Worm (Caenorhabditis elegans) whole organism, L4 larva: ENCODE data around the gene npax-4.
A peak's percentile ranks its signal among the peaks of the same experiment; 100 is the strongest.

Experiments
- D1046.2 ChIP-seq: fragments of 200-800 bp; sonication (Bioruptor generic); IDR thresholded peaks from 2 replicates; pipeline ENCODE4 v1.3.6; 2022; ENCODE audit warnings: missing genetic modification characterization, missing compliant biosample characterization
- F10B5.3 ChIP-seq: sonication (generic microtip); optimal IDR thresholded peaks from 2 replicates; lab custom pipeline; 2016; ENCODE audit warnings: mild to moderate bottlenecking, missing genetic modification characterization, missing compliant biosample characterization
- F26F4.8 ChIP-seq: fragments of 200-800 bp; sonication (Bioruptor generic); conservative IDR thresholded peaks from 2 replicates; pipeline ENCODE4 v1.3.6; 2022; ENCODE audit warnings: missing genetic modification characterization, missing compliant biosample characterization
- F37D6.2 ChIP-seq: sonication (generic microtip); optimal IDR thresholded peaks from 2 replicates; lab custom pipeline; 2016; ENCODE audit warnings: mild to moderate bottlenecking, missing genetic modification characterization, missing compliant biosample characterization
- F49E8.2 ChIP-seq: sonication (generic microtip); optimal IDR thresholded peaks from 2 replicates; lab custom pipeline; 2016; ENCODE audit warnings: missing compliant biosample characterization, mild to moderate bottlenecking, missing genetic modification characterization, borderline replicate concordance
- T26A8.4 ChIP-seq: fragments of 200-800 bp; sonication (Bioruptor generic); IDR thresholded peaks from 2 replicates; pipeline ENCODE4 v1.3.6; 2022; ENCODE audit warnings: missing genetic modification characterization, missing compliant biosample characterization
- Y5F2A.4 ChIP-seq: fragments of 200-800 bp; sonication (Bioruptor generic); optimal IDR thresholded peaks from 2 replicates; lab custom pipeline; 2018; ENCODE audit warnings: mild to moderate bottlenecking, missing genetic modification characterization, missing compliant biosample characterization
- Y75B8A.6 ChIP-seq: fragments of 200-800 bp; sonication (Bioruptor generic); IDR thresholded peaks from 2 replicates; pipeline ENCODE4 v1.3.6; 2022; ENCODE audit warnings: missing genetic modification reagents, missing genetic modification characterization, missing compliant biosample characterization
- aha-1 ChIP-seq: fragments of 150-350 bp; peaks from one replicate; lab custom pipeline; 2014; ENCODE audit warnings: missing biosample characterization, missing genetic modification characterization
- ceh-82 ChIP-seq: sonication (generic microtip); optimal IDR thresholded peaks from 2 replicates; lab custom pipeline; 2017; ENCODE audit warnings: missing biosample characterization, missing genetic modification characterization
- ces-1 ChIP-seq: fragments of 150-350 bp; sonication (generic microtip); optimal IDR thresholded peaks from 4 replicates; lab custom pipeline; 2014; ENCODE audit warnings: missing biosample characterization, missing genetic modification reagents, missing genetic modification characterization
- cey-2 ChIP-seq: sonication (generic microtip); optimal IDR thresholded peaks from 3 replicates; lab custom pipeline; 2017; ENCODE audit warnings: missing genetic modification characterization, mild to moderate bottlenecking, missing compliant biosample characterization, antibody characterized with exemption, borderline replicate concordance; ENCODE audit not compliant: insufficient read depth
- daf-12 ChIP-seq: fragments of 150-350 bp; optimal IDR thresholded peaks from 2 replicates; lab custom pipeline; 2014; ENCODE audit warnings: missing biosample characterization, missing genetic modification reagents, missing genetic modification characterization
- daf-16 ChIP-seq, 3 experiments: sonication (generic microtip); optimal IDR thresholded peaks; 2 replicates each; lab custom pipeline; 2016 to 2017; ENCODE audit warnings: missing genetic modification characterization in 3 of 3, missing genetic modification reagents in 3 of 3, mild to moderate bottlenecking in 2 of 3, missing compliant biosample characterization in 2 of 3, missing biosample characterization in 1 of 3, moderate library complexity in 1 of 3
- daf-8 ChIP-seq: fragments of 200-800 bp; sonication (Bioruptor generic); IDR thresholded peaks from 2 replicates; pipeline ENCODE4 v1.3.6; 2022; ENCODE audit warnings: missing genetic modification characterization, missing compliant biosample characterization
- dmd-6 ChIP-seq: fragments of 200-800 bp; sonication (Bioruptor generic); IDR thresholded peaks from 2 replicates; pipeline ENCODE4 v1.3.6; 2022; ENCODE audit warnings: missing genetic modification reagents, missing genetic modification characterization, missing compliant biosample characterization
- dmd-9 ChIP-seq: fragments of 200-800 bp; sonication (Bioruptor generic); IDR thresholded peaks from 2 replicates; pipeline ENCODE4 v1.3.6; 2022; ENCODE audit warnings: missing genetic modification reagents, missing genetic modification characterization, missing compliant biosample characterization
- dpl-1 ChIP-seq: fragments of 150-350 bp; optimal IDR thresholded peaks from 2 replicates; lab custom pipeline; 2014; ENCODE audit warnings: missing biosample characterization, missing genetic modification reagents, missing genetic modification characterization
- egl-27 ChIP-seq: sonication (generic microtip); optimal IDR thresholded peaks from 3 replicates; lab custom pipeline; 2017; ENCODE audit warnings: missing biosample characterization, missing genetic modification reagents, missing genetic modification characterization
- hmg-1.1 ChIP-seq: fragments of 200-800 bp; sonication (Bioruptor generic); IDR thresholded peaks from 2 replicates; pipeline ENCODE4 v1.3.6; 2022; ENCODE audit warnings: missing genetic modification reagents, missing genetic modification characterization, missing compliant biosample characterization
- lin-1 ChIP-seq: fragments of 200-800 bp; sonication (Bioruptor generic); IDR thresholded peaks from 2 replicates; pipeline ENCODE4 v1.3.6; 2022; ENCODE audit warnings: missing genetic modification reagents, missing genetic modification characterization, missing compliant biosample characterization
- lin-15B ChIP-seq: fragments of 150-350 bp; sonication (generic microtip); optimal IDR thresholded peaks from 3 replicates; lab custom pipeline; 2014; ENCODE audit warnings: missing biosample characterization, missing genetic modification characterization
- lin-38 ChIP-seq: fragments of 200-800 bp; sonication (Bioruptor generic); IDR thresholded peaks from 2 replicates; pipeline ENCODE4 v1.3.6; 2022; ENCODE audit warnings: missing genetic modification reagents, missing genetic modification characterization, missing compliant biosample characterization
- lir-3 ChIP-seq: sonication (generic microtip); optimal IDR thresholded peaks from 2 replicates; lab custom pipeline; 2016; ENCODE audit warnings: mild to moderate bottlenecking, missing genetic modification characterization, missing compliant biosample characterization
- madf-5 ChIP-seq, 2 experiments: fragments of 200-800 bp; sonication (Bioruptor generic); IDR thresholded peaks; 2 replicates each; pipeline ENCODE4 v1.3.6; 2022; ENCODE audit warnings: missing compliant biosample characterization in 2 of 2, missing genetic modification characterization in 2 of 2
- madf-9 ChIP-seq: fragments of 200-800 bp; sonication (Bioruptor generic); conservative IDR thresholded peaks from 2 replicates; pipeline ENCODE4 v1.3.6; 2022; ENCODE audit warnings: missing genetic modification reagents, missing genetic modification characterization, missing compliant biosample characterization
- nhr-10 ChIP-seq: fragments of 150-350 bp; optimal IDR thresholded peaks from 2 replicates; lab custom pipeline; 2014; ENCODE audit warnings: missing biosample characterization, missing genetic modification characterization
- nhr-11 ChIP-seq: fragments of 150-350 bp; optimal IDR thresholded peaks from 2 replicates; lab custom pipeline; 2014; ENCODE audit warnings: missing biosample characterization, missing genetic modification characterization
- nhr-41 ChIP-seq: fragments of 200-800 bp; sonication (Bioruptor generic); IDR thresholded peaks from 2 replicates; pipeline ENCODE4 v1.3.6; 2022; ENCODE audit warnings: missing genetic modification reagents, missing genetic modification characterization, missing compliant biosample characterization
- nhr-6 ChIP-seq: fragments of 150-350 bp; optimal IDR thresholded peaks from 2 replicates; lab custom pipeline; 2014; ENCODE audit warnings: missing biosample characterization, missing genetic modification characterization
- pha-4 ChIP-seq, 2 experiments: fragments of 150-350 bp in 1 of 2; fragments of 200-800 bp in 1 of 2; sonication (Bioruptor generic) in 1 of 2; IDR thresholded peaks in 1 of 2; optimal IDR thresholded peaks in 1 of 2; 2 replicates each; pipeline versions ENCODE4 v1.3.6 to Lab custom; 2014 to 2022; ENCODE audit warnings: missing genetic modification characterization in 2 of 2, missing genetic modification reagents in 2 of 2, missing biosample characterization in 1 of 2, missing compliant biosample characterization in 1 of 2
- php-3 ChIP-seq: fragments of 200-800 bp; sonication (Bioruptor generic); IDR thresholded peaks from 2 replicates; pipeline ENCODE4 v1.3.6; 2022; ENCODE audit warnings: missing genetic modification reagents, missing genetic modification characterization, missing compliant biosample characterization
- sdz-12 ChIP-seq: fragments of 200-800 bp; sonication (Bioruptor generic); optimal IDR thresholded peaks from 2 replicates; lab custom pipeline; 2018; ENCODE audit warnings: mild to moderate bottlenecking, missing genetic modification characterization, missing compliant biosample characterization
- spr-1 ChIP-seq: sonication (generic microtip); optimal IDR thresholded peaks from 2 replicates; lab custom pipeline; 2016; ENCODE audit warnings: mild to moderate bottlenecking, missing genetic modification characterization, missing compliant biosample characterization
- tra-1 ChIP-seq: fragments of 200-800 bp; sonication (Bioruptor generic); IDR thresholded peaks from 2 replicates; pipeline ENCODE4 v1.3.6; 2022; ENCODE audit warnings: missing genetic modification reagents, missing genetic modification characterization, missing compliant biosample characterization
- unc-130 ChIP-seq: sonication (generic microtip); optimal IDR thresholded peaks from 2 replicates; lab custom pipeline; 2016; ENCODE audit warnings: missing genetic modification reagents, missing genetic modification characterization, missing compliant biosample characterization
- unc-62 ChIP-seq, 3 experiments: fragments of 150-350 bp in 1 of 3; sonication (generic microtip); optimal IDR thresholded peaks in 2 of 3; peaks in 1 of 3; 1 replicate in 1 of 3; 2 replicates in 2 of 3; lab custom pipeline; 2014 to 2017; ENCODE audit warnings: missing biosample characterization in 3 of 3, missing genetic modification characterization in 3 of 3, missing genetic modification reagents in 3 of 3, missing genotype in 1 of 3
- zag-1 ChIP-seq: fragments of 150-350 bp; optimal IDR thresholded peaks from 2 replicates; lab custom pipeline; 2014; ENCODE audit warnings: missing biosample characterization, missing genetic modification characterization
- zfp-2 ChIP-seq: sonication (generic microtip); optimal IDR thresholded peaks from 2 replicates; lab custom pipeline; 2016; ENCODE audit warnings: mild to moderate bottlenecking, missing genetic modification characterization, missing compliant biosample characterization
- zip-2 ChIP-seq: fragments of 150-350 bp; optimal IDR thresholded peaks from 2 replicates; lab custom pipeline; 2014; ENCODE audit warnings: missing biosample characterization, missing genetic modification characterization
- ztf-11 ChIP-seq: fragments of 150-350 bp; optimal IDR thresholded peaks from 2 replicates; lab custom pipeline; 2014; ENCODE audit warnings: missing biosample characterization, missing genetic modification characterization

Gene npax-4

DNA sequence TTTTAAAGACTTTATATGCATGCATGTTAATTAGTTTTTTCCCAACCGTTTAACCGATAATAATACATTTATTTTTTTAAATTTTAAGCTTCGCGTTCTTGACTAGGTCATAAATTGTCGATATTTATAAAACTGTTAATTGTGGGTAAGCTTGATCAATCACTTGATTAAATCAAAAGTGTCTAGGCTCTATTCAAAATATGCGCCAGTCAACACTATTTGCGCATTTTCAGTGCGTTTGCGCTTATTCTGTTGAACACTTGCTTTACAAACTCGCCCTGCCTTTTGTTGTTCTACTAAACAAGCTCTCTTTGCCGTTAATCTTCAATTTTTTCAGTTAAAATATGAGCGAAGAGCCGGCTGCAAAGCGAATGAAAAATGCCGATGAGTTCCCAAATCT, 11.4 kb upstream of the npax-4 start, which contains the start of gene spr-2 (continued):
- TF ChIP-seq madf-5 (GFP tag; IDR thresholded peaks at IDR 0.05; lab: Robert Waterston, UW) (no peak), tra-1 (GFP tag; lab: Robert Waterston, UW) (no peak), nhr-11 (peak; percentile 65), ztf-11 (tag; lab: Kevin White, UChicago) (no peak), cey-2 (no peak), nhr-10 (tag; lab: Kevin White, UChicago) (no peak), Y75B8A.6 (GFP tag; lab: Robert Waterston, UW) (no peak), dpl-1 (GFP tag; lab: Kevin White, UChicago) (peak; percentile 86), daf-12 (tag; lab: Kevin White, UChicago) (no peak), sdz-12 (GFP tag; lab: Kevin White, UChicago) (no peak), D1046.2 (GFP tag; lab: Robert Waterston, UW) (no peak), dmd-9 (GFP tag; lab: Robert Waterston, UW) (no peak), zfp-2 (tag; lab: Kevin White, UChicago) (no peak), nhr-41 (GFP tag; lab: Robert Waterston, UW) (no peak), F49E8.2 (tag; lab: Kevin White, UChicago) (no peak), nhr-6 (tag; lab: Kevin White, UChicago) (peak; percentile 60), lir-3 (tag; lab: Kevin White, UChicago) (no peak), lin-15B (tag; lab: Kevin White, UChicago) (no peak), ces-1 (GFP tag; lab: Kevin White, UChicago) (no peak), hmg-1.1 (GFP tag; lab: Robert Waterston, UW) (peak; percentile 66; the same call in 1 of the 2 replicates), lin-38 (GFP tag; lab: Robert Waterston, UW) (peak; percentile 75), dmd-6 (GFP tag; lab: Robert Waterston, UW) (0 out of 2 replicates have a peak, but pooled peaks have one; percentile 27), pha-4 (GFP tag; IDR thresholded peaks at IDR 0.05; lab: Robert Waterston, UW) (0 out of 2 replicates have a peak, but pooled peaks have one; percentile 35), pha-4 (tag; optimal IDR thresholded peaks at IDR 0.05; lab: Kevin White, UChicago) (peak; percentile 61), zip-2 (peak; percentile 22), zag-1 (no peak), aha-1 (tag; lab: Kevin White, UChicago) (no peak), daf-8 (GFP tag; lab: Robert Waterston, UW) (no peak), T26A8.4 (peak; percentile 51; the same call in 1 of the 2 replicates), lin-1 (no peak), F26F4.8 (GFP tag; lab: Robert Waterston, UW) (no peak), php-3 (GFP tag; lab: Robert Waterston, UW) (no peak), daf-16 (GFP tag; optimal IDR thresholded peaks at IDR 0.05; lab: Kevin White, UChicago) (peak; percentile 7 to 34), daf-16 (tag; optimal IDR thresholded peaks at IDR 0.05; lab: Kevin White, UChicago) (peak; percentile 62), egl-27 (tag; lab: Kevin White, UChicago) (no peak)

DNA sequence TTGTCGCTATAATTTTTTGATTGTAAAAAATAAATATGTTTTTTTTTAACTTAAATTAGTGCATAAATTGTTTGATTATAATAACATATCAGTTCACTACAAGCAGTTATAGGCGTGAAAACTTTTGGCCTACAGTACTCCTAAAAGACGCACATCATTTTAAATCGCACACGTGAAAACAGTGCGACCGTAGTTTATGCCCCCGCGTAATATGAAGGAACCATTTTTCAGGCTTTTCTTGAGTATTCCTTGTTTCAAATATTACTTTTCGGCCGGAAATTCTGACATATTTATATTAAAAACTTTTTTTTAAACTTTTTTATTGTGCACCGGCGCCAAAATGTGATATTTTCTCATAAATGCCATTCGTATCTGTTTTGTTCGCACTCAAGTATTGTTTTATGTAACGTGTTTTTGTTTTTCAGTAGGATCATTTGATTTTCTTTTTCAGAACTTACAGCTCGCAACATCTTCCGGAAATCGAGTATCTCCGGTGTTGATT, 8.9 kb upstream of the npax-4 start, which contains the start of gene oma-1:
TSS of gene oma-1 (plus strand) at position 452 of the 502 bp plus-strand sequence.
- TF ChIP-seq unc-130 (GFP tag; lab: Kevin White, UChicago), result peak; percentile 70
- TF ChIP-seq ceh-82 (tag; lab: Kevin White, UChicago), result no peak
- TF ChIP-seq madf-9 (GFP tag; lab: Robert Waterston, UW), result no peak
- no peak for TF ChIP-seq F37D6.2
- peak; percentile 52 for TF ChIP-seq F49E8.2 (tag; lab: Kevin White, UChicago)
- peak in 1 of 2 experiments; percentile 42 for TF ChIP-seq unc-62 (GFP tag; optimal IDR thresholded peaks at IDR 0.05 in 1 of 2; lab: Kevin White, UChicago)
- no peak for TF ChIP-seq unc-62 (tag; optimal IDR thresholded peaks at IDR 0.05; lab: Kevin White, UChicago)
- TF ChIP-seq lir-3 (tag; lab: Kevin White, UChicago), result no peak
- no peak for TF ChIP-seq dmd-6 (GFP tag; lab: Robert Waterston, UW)
- no peak for TF ChIP-seq F10B5.3
- no peak for TF ChIP-seq spr-1
- no peak for TF ChIP-seq Y5F2A.4 (GFP tag; lab: Kevin White, UChicago)
